Fruit fly (Drosophila melanogaster) whole organism: ENCODE data around the gene Paf-AHalpha.

Source experiments
- Dll ChIP-seq: fragments of >200 bp; optimal IDR thresholded peaks from 2 replicates; lab custom pipeline; 2017
- pan ChIP-seq: fragments of >200 bp; optimal IDR thresholded peaks from 2 replicates; lab custom pipeline; 2017
- psq ChIP-seq: fragments of >200 bp; optimal IDR thresholded peaks from 2 replicates; lab custom pipeline; 2017
- usp ChIP-seq: fragments of >200 bp; optimal IDR thresholded peaks from 2 replicates; lab custom pipeline; 2017; ENCODE audit warnings: missing biosample characterization, missing genetic modification characterization, mixed read lengths

DNA sequence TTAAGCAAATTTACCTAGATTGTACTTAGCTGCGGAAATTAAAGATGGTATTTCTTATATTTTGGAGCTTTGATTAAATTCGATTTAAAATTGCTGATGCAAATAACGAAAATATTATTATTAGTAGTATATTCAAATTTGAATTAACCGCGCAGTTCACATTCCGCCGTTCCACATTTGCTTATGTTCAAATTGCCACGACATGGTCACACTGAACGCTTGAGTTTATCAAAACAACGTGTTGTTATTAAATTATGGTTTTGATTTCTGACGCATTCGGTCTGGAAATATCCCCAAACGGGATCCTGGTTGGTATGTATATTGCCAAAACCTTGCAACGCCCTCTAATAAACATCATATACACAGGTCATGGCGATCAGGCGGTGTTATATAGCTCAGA, 15.9 kb downstream of the Paf-AHalpha start, which contains the start of gene CG33172:
- TF ChIP-seq Dll (lab: Kevin White, UChicago): no peak
- no peak for TF ChIP-seq psq (lab: Kevin White, UChicago)
- no peak for TF ChIP-seq usp (GFP tag; lab: Kevin White, UChicago)
- TF ChIP-seq pan (lab: Kevin White, UChicago): no peak
